Fruit fly (Drosophila melanogaster) whole organism: ENCODE data around the gene ringer.

ENCODE experiments used
- CG8478 ChIP-seq: fragments of >200 bp; optimal IDR thresholded peaks from 2 replicates; lab custom pipeline; 2018; ENCODE audit warnings: inconsistent platforms
- Dll ChIP-seq: fragments of >200 bp; optimal IDR thresholded peaks from 2 replicates; lab custom pipeline; 2017
- EcR ChIP-seq, 2 experiments: fragments of >200 bp; optimal IDR thresholded peaks; 2 replicates each; lab custom pipeline; 2017; ENCODE audit warnings: missing biosample characterization in 2 of 2, missing genetic modification characterization in 2 of 2, missing genetic modification reagents in 2 of 2
- pan ChIP-seq: fragments of >200 bp; optimal IDR thresholded peaks from 2 replicates; lab custom pipeline; 2017
- psq ChIP-seq: fragments of >200 bp; optimal IDR thresholded peaks from 2 replicates; lab custom pipeline; 2017
- usp ChIP-seq: fragments of >200 bp; optimal IDR thresholded peaks from 2 replicates; lab custom pipeline; 2017; ENCODE audit warnings: missing biosample characterization, missing genetic modification characterization, mixed read lengths

- TF ChIP-seq usp (GFP tag; lab: Kevin White, UChicago) (no peak), psq (lab: Kevin White, UChicago) (no peak), EcR (GFP tag; optimal IDR thresholded peaks at IDR 0.05; lab: Kevin White, UChicago) (no peak), pan (lab: Kevin White, UChicago) (no peak), CG8478 (lab: Kevin White, UChicago) (no peak), Dll (lab: Kevin White, UChicago) (no peak)
These were observed 25.0 kb upstream of the ringer start for dm6 chr3L:16384145-16384705.
